Fruit fly (Drosophila melanogaster) whole organism, embryonic: Measurements from ENCODE around the gene CG14342.

Experiments used
- CG10462 ChIP-seq: fragments of 200-800 bp; sonication (Bioruptor generic); optimal IDR thresholded peaks from 2 replicates; lab custom pipeline; 2016; ENCODE audit warnings: missing biosample characterization, missing genetic modification characterization
- CG3163 ChIP-seq: fragments of 200-800 bp; sonication (Bioruptor generic); optimal IDR thresholded peaks from 3 replicates; lab custom pipeline; 2016; ENCODE audit warnings: missing biosample characterization, missing genetic modification characterization
- CG32772 ChIP-seq: fragments of 200-800 bp; sonication (Bioruptor generic); IDR thresholded peaks from 2 replicates; pipeline ENCODE4 v1.3.6; 2022; ENCODE audit warnings: missing biosample characterization, missing genetic modification characterization
- CG3847 ChIP-seq: fragments of 200-800 bp; sonication (Bioruptor generic); IDR thresholded peaks from 2 replicates; pipeline ENCODE4 v1.3.6; 2022; ENCODE audit warnings: missing biosample characterization, missing genetic modification characterization
- hbn ChIP-seq: fragments of 200-800 bp; sonication (Bioruptor generic); IDR thresholded peaks from 2 replicates; pipeline ENCODE4 v1.3.6; 2022; ENCODE audit warnings: missing biosample characterization, missing genetic modification characterization; ENCODE audit not compliant: partially characterized antibody
- unc-4 ChIP-seq: fragments of 200-800 bp; sonication (Bioruptor generic); IDR thresholded peaks from 2 replicates; pipeline ENCODE4 v1.3.6; 2022; ENCODE audit warnings: missing biosample characterization, missing genetic modification characterization; ENCODE audit not compliant: partially characterized antibody
- unpg ChIP-seq: fragments of 200-800 bp; sonication (Bioruptor generic); optimal IDR thresholded peaks from 3 replicates; lab custom pipeline; 2018; ENCODE audit warnings: missing biosample characterization, mild to moderate bottlenecking, missing genetic modification characterization, moderate library complexity

- TF ChIP-seq CG10462 (no peak), unc-4 (GFP tag; lab: Robert Waterston, UW) (no peak), unpg (GFP tag; lab: Kevin White, UChicago) (no peak), CG3847 (GFP tag; lab: Robert Waterston, UW) (no peak), CG3163 (no peak), CG32772 (GFP tag; lab: Robert Waterston, UW) (no peak), hbn (no peak)
Observed at dm6 chr2L:1201396-1201837, 2.6 kb upstream of the CG14342 start.
